Fruit fly (Drosophila melanogaster) whole organism, embryonic: ENCODE results near the gene tra.

Source experiments
- Atf3 ChIP-seq: fragments of 200-800 bp; sonication (Bioruptor generic); optimal IDR thresholded peaks from 3 replicates; lab custom pipeline; 2016; ENCODE audit warnings: missing biosample characterization, missing genetic modification characterization
- CG11247 ChIP-seq: fragments of 200-800 bp; sonication (Bioruptor generic); IDR thresholded peaks from 2 replicates; pipeline ENCODE4 v1.3.6; 2022; ENCODE audit warnings: missing biosample characterization, missing genetic modification characterization
- CG13287 ChIP-seq: fragments of 200-800 bp; sonication (Bioruptor generic); IDR thresholded peaks from 2 replicates; pipeline ENCODE4 v1.3.6; 2022; ENCODE audit warnings: missing biosample characterization, missing genetic modification characterization; ENCODE audit not compliant: partially characterized antibody
- CG13775 ChIP-seq: fragments of 200-800 bp; sonication (Bioruptor generic); optimal IDR thresholded peaks from 3 replicates; lab custom pipeline; 2017; ENCODE audit warnings: missing biosample characterization, mild to moderate bottlenecking, missing genetic modification characterization
- CG17385 ChIP-seq: fragments of 200-800 bp; sonication (Bioruptor generic); optimal IDR thresholded peaks from 3 replicates; lab custom pipeline; 2018; ENCODE audit warnings: missing biosample characterization, mild to moderate bottlenecking, missing genetic modification characterization
- CG17912 ChIP-seq: fragments of 200-800 bp; sonication (Bioruptor generic); optimal IDR thresholded peaks from 2 replicates; lab custom pipeline; 2018; ENCODE audit warnings: missing biosample characterization, mild to moderate bottlenecking, missing genetic modification characterization
- CG18619 ChIP-seq: fragments of 200-800 bp; sonication (Bioruptor generic); optimal IDR thresholded peaks from 3 replicates; lab custom pipeline; 2017; ENCODE audit warnings: missing biosample characterization, mild to moderate bottlenecking, missing genetic modification characterization
- CG2712 ChIP-seq: fragments of 200-800 bp; optimal IDR thresholded peaks from 3 replicates; lab custom pipeline; 2019; ENCODE audit warnings: missing biosample characterization, mild to moderate bottlenecking, missing genetic modification characterization, moderate library complexity
- CG31365 ChIP-seq: fragments of 200-800 bp; sonication (Bioruptor generic); optimal IDR thresholded peaks from 2 replicates; lab custom pipeline; 2018; ENCODE audit warnings: missing biosample characterization, mild to moderate bottlenecking, missing genetic modification characterization
- CG31441 ChIP-seq: fragments of 200-800 bp; sonication (Bioruptor generic); IDR thresholded peaks from 2 replicates; pipeline ENCODE4 v1.3.6; 2022; ENCODE audit warnings: missing biosample characterization, missing genetic modification characterization
- CG32532 ChIP-seq: fragments of 200-800 bp; sonication (Bioruptor generic); IDR thresholded peaks from 2 replicates; pipeline ENCODE4 v1.3.6; 2022; ENCODE audit warnings: missing biosample characterization, missing genetic modification characterization
- CG32772 ChIP-seq: fragments of 200-800 bp; sonication (Bioruptor generic); IDR thresholded peaks from 2 replicates; pipeline ENCODE4 v1.3.6; 2022; ENCODE audit warnings: missing biosample characterization, missing genetic modification characterization
- CG33557 ChIP-seq: fragments of 200-800 bp; sonication (Bioruptor generic); optimal IDR thresholded peaks from 2 replicates; lab custom pipeline; 2019; ENCODE audit warnings: missing biosample characterization, mild to moderate bottlenecking, missing genetic modification characterization, moderate library complexity
- CG34376 ChIP-seq: fragments of 200-800 bp; sonication (Bioruptor generic); optimal IDR thresholded peaks from 2 replicates; lab custom pipeline; 2018; ENCODE audit warnings: missing biosample characterization, mild to moderate bottlenecking, missing genetic modification characterization
- CG3995 ChIP-seq: fragments of 200-800 bp; sonication (Bioruptor generic); optimal IDR thresholded peaks from 3 replicates; lab custom pipeline; 2016; ENCODE audit warnings: missing biosample characterization, missing genetic modification characterization
- CG4328 ChIP-seq: fragments of 200-800 bp; sonication (Bioruptor generic); optimal IDR thresholded peaks from 3 replicates; lab custom pipeline; 2017; ENCODE audit warnings: missing biosample characterization, missing genetic modification reagents, missing genetic modification characterization
- CG4424 ChIP-seq: fragments of 200-800 bp; sonication (Bioruptor generic); optimal IDR thresholded peaks from 3 replicates; lab custom pipeline; 2016; ENCODE audit warnings: missing biosample characterization, missing genetic modification characterization
- CG6272 ChIP-seq: fragments of 200-800 bp; sonication (Bioruptor generic); IDR thresholded peaks from 2 replicates; pipeline ENCODE4 v1.3.6; 2022; ENCODE audit warnings: missing biosample characterization, missing genetic modification characterization
- CG7928 ChIP-seq: fragments of 200-800 bp; sonication (Bioruptor generic); optimal IDR thresholded peaks from 2 replicates; lab custom pipeline; 2017; ENCODE audit warnings: missing biosample characterization, mild to moderate bottlenecking, missing genetic modification characterization
- CG8290 ChIP-seq, 3 experiments: fragments of 200-800 bp; sonication (Bioruptor generic); optimal IDR thresholded peaks; 2 replicates each; lab custom pipeline; 2016 to 2019; ENCODE audit warnings: missing biosample characterization in 3 of 3, missing genetic modification characterization in 3 of 3, mild to moderate bottlenecking in 2 of 3, moderate library complexity in 1 of 3
- CG8924 ChIP-seq: fragments of 200-800 bp; optimal IDR thresholded peaks from 3 replicates; lab custom pipeline; 2019; ENCODE audit warnings: missing biosample characterization, mild to moderate bottlenecking, missing genetic modification characterization, moderate library complexity
- CG9609 ChIP-seq: fragments of 200-800 bp; sonication (Bioruptor generic); optimal IDR thresholded peaks from 3 replicates; lab custom pipeline; 2016; ENCODE audit warnings: missing biosample characterization, missing genetic modification characterization
- CG9932 ChIP-seq: fragments of 200-800 bp; sonication (Bioruptor generic); IDR thresholded peaks from 2 replicates; pipeline ENCODE4 v1.3.6; 2022; ENCODE audit warnings: missing biosample characterization, missing genetic modification characterization
- Dek ChIP-seq: fragments of 200-800 bp; sonication (Bioruptor generic); optimal IDR thresholded peaks from 3 replicates; lab custom pipeline; 2019; ENCODE audit warnings: missing biosample characterization, mild to moderate bottlenecking, missing genetic modification characterization, moderate library complexity
- Dref ChIP-seq: fragments of 200-800 bp; sonication (Bioruptor generic); IDR thresholded peaks from 2 replicates; pipeline ENCODE4 v1.3.6; 2022; ENCODE audit warnings: missing biosample characterization, missing genetic modification characterization
- Ets65A ChIP-seq: fragments of 200-800 bp; sonication (Bioruptor generic); peaks from one replicate; lab custom pipeline; 2016; ENCODE audit warnings: missing biosample characterization, missing genetic modification characterization
- Hr39 ChIP-seq: fragments of >200 bp; optimal IDR thresholded peaks from 2 replicates; lab custom pipeline; 2017
- MBD-R2 ChIP-seq: fragments of 200-800 bp; sonication (Bioruptor generic); IDR thresholded peaks from 2 replicates; pipeline ENCODE4 v1.3.6; 2022; ENCODE audit warnings: missing biosample characterization, missing genetic modification characterization
- Mes4 ChIP-seq: fragments of 200-800 bp; sonication (Bioruptor generic); optimal IDR thresholded peaks from 2 replicates; lab custom pipeline; 2016; ENCODE audit warnings: missing biosample characterization, missing genetic modification characterization
- NFAT ChIP-seq: fragments of 200-800 bp; sonication (Bioruptor generic); IDR thresholded peaks from 2 replicates; pipeline ENCODE4 v1.3.6; 2022; ENCODE audit warnings: missing biosample characterization, missing genetic modification characterization
- Pdp1 ChIP-seq, 2 experiments: fragments of 200-800 bp; sonication (Bioruptor generic); optimal IDR thresholded peaks; 3 replicates each; lab custom pipeline; 2016; ENCODE audit warnings: missing biosample characterization in 2 of 2, missing genetic modification characterization in 2 of 2, mild to moderate bottlenecking in 1 of 2, moderate library complexity in 1 of 2
- bbx ChIP-seq: fragments of 200-800 bp; sonication (Bioruptor generic); IDR thresholded peaks from 2 replicates; pipeline ENCODE4 v1.3.6; 2022; ENCODE audit warnings: missing biosample characterization, missing genetic modification characterization; ENCODE audit not compliant: partially characterized antibody
- cg ChIP-seq: fragments of 200-800 bp; sonication (Bioruptor generic); optimal IDR thresholded peaks from 3 replicates; lab custom pipeline; 2019; ENCODE audit warnings: missing biosample characterization, mild to moderate bottlenecking, missing genetic modification characterization, moderate library complexity
- dimm ChIP-seq: fragments of 200-800 bp; sonication (Bioruptor generic); IDR thresholded peaks from 2 replicates; pipeline ENCODE4 v1.3.6; 2022; ENCODE audit warnings: missing biosample characterization, missing genetic modification characterization
- grau ChIP-seq: fragments of 200-800 bp; optimal IDR thresholded peaks from 3 replicates; lab custom pipeline; 2019; ENCODE audit warnings: missing biosample characterization, mild to moderate bottlenecking, missing genetic modification characterization, moderate library complexity
- gro ChIP-seq: fragments of 200-800 bp; sonication (Bioruptor generic); optimal IDR thresholded peaks from 2 replicates; lab custom pipeline; 2016; ENCODE audit warnings: missing biosample characterization, missing genetic modification characterization
- kay ChIP-seq: fragments of 200-800 bp; sonication (Bioruptor generic); optimal IDR thresholded peaks from 2 replicates; lab custom pipeline; 2016; ENCODE audit warnings: missing biosample characterization, missing genetic modification characterization
- knrl ChIP-seq: fragments of 200-800 bp; sonication (Bioruptor generic); IDR thresholded peaks from 3 replicates; pipeline ENCODE4 v1.3.6; 2022; ENCODE audit warnings: missing biosample characterization, missing genetic modification characterization; ENCODE audit not compliant: partially characterized antibody
- lilli ChIP-seq: fragments of 200-800 bp; sonication (Bioruptor generic); optimal IDR thresholded peaks from 3 replicates; lab custom pipeline; 2016; ENCODE audit warnings: missing biosample characterization, missing genetic modification characterization
- mld ChIP-seq: fragments of 200-800 bp; sonication (Bioruptor generic); IDR thresholded peaks from 3 replicates; pipeline ENCODE4 v1.3.6; 2022; ENCODE audit warnings: missing biosample characterization, missing genetic modification characterization; ENCODE audit not compliant: partially characterized antibody
- onecut ChIP-seq: fragments of 200-800 bp; sonication (Bioruptor generic); IDR thresholded peaks from 2 replicates; pipeline ENCODE4 v1.3.6; 2022; ENCODE audit warnings: missing biosample characterization, missing genetic modification characterization
- pan ChIP-seq, 4 experiments: fragments of >200 bp in 3 of 4; fragments of 200-800 bp in 1 of 4; sonication (Bioruptor generic) in 1 of 4; optimal IDR thresholded peaks in 3 of 4; IDR thresholded peaks in 1 of 4; 2 replicates each; pipeline versions ENCODE4 v1.3.6 to Lab custom; 2017 to 2022; ENCODE audit warnings: missing biosample characterization in 2 of 4, missing genetic modification characterization in 2 of 4, mixed read lengths in 1 of 4
- prd ChIP-seq, 3 experiments: fragments of >200 bp in 2 of 3; fragments of 200-800 bp in 1 of 3; sonication (Bioruptor generic) in 1 of 3; optimal IDR thresholded peaks in 2 of 3; IDR thresholded peaks in 1 of 3; 2 replicates in 2 of 3; 3 replicates in 1 of 3; pipeline versions ENCODE4 v1.3.6 to Lab custom; 2017 to 2022; ENCODE audit warnings: missing biosample characterization in 1 of 3, missing genetic modification characterization in 1 of 3
- row ChIP-seq: fragments of 200-800 bp; sonication (Bioruptor generic); IDR thresholded peaks from 3 replicates; pipeline ENCODE4 v1.3.6; 2022; ENCODE audit warnings: missing biosample characterization, missing genetic modification characterization
- sd ChIP-seq: fragments of 200-800 bp; sonication (Bioruptor generic); optimal IDR thresholded peaks from 3 replicates; lab custom pipeline; 2018; ENCODE audit warnings: missing biosample characterization, mild to moderate bottlenecking, missing genetic modification characterization, moderate library complexity
- slbo ChIP-seq: fragments of 200-800 bp; sonication (Bioruptor generic); IDR thresholded peaks from 2 replicates; pipeline ENCODE4 v1.3.6; 2022; ENCODE audit warnings: missing biosample characterization, missing genetic modification characterization
- sug ChIP-seq: fragments of 200-800 bp; optimal IDR thresholded peaks from 2 replicates; lab custom pipeline; 2019; ENCODE audit warnings: missing biosample characterization, mild to moderate bottlenecking, missing genetic modification characterization, moderate library complexity

Gene tra

DNA sequence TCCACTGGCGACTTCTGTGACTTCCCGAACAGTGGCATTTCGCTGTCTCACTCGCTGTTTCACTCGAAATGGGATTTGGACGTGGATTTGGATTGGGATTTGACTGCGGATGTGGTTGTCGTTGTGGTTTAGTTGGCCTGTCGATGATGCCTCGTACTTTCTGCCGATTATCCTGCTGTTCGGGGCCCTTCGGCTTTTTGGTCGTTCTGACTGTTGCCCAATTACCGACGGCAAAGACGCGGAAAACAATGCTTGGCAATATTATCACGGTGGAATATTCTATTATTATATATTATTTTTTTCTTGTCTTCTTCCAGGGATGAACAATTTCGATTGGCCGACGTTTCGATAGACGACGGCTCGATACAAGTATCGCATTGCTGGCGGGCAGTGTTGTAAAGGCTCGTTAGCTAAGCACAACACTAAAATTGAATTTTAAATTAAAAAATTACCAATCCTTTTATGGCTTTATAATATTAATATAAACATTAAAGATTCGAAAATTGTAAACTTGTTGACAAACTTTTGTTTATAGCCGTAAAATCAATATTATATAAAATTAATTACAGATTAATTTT lies 24.4 kb upstream of the tra start, which contains the start of gene Mo25 (continued):
- TF ChIP-seq gro (GFP tag; lab: Kevin White, UChicago) (no peak), CG32532 (GFP tag; lab: Robert Waterston, UW) (peak; percentile 52), dimm (no peak), CG6272 (peak; percentile 26; the same call in 1 of the 2 replicates), onecut (GFP tag; lab: Robert Waterston, UW) (peak; percentile 29; the same call in 1 of the 2 replicates), CG32772 (peak; percentile 70), CG9609 (no peak), CG17385 (GFP tag; lab: Kevin White, UChicago) (peak; percentile 44), Atf3 (GFP tag; lab: Kevin White, UChicago) (no peak), Hr39 (no peak), CG13287 (GFP tag; lab: Robert Waterston, UW) (peak; percentile 86), Mes4 (GFP tag; lab: Kevin White, UChicago) (no peak), CG11247 (GFP tag; lab: Robert Waterston, UW) (peak; percentile 35; the same call in 1 of the 2 replicates), Dek (peak; percentile 43), CG18619 (GFP tag; lab: Kevin White, UChicago) (no peak), Pdp1 (GFP tag; optimal IDR thresholded peaks at IDR 0.05; lab: Kevin White, UChicago) (peak in 1 of 2 experiments; percentile 41), CG31441 (GFP tag; lab: Robert Waterston, UW) (peak; percentile 36; the same call in 1 of the 2 replicates), CG4328 (GFP tag; lab: Kevin White, UChicago) (peak; percentile 7)

- peak; percentile 35; the same call in 1 of the 2 replicates for TF ChIP-seq Dref
- TF ChIP-seq row = peak; percentile 34; the same call in 2 of the 3 replicates
- peak; percentile 6 for TF ChIP-seq CG13775 (GFP tag; lab: Kevin White, UChicago)
- TF ChIP-seq Ets65A (GFP tag; lab: Kevin White, UChicago) = peak; percentile 13
- no peak for TF ChIP-seq CG8290 (GFP tag; optimal IDR thresholded peaks at IDR 0.05; lab: Kevin White, UChicago)
- TF ChIP-seq CG8290 (tag; optimal IDR thresholded peaks at IDR 0.05; lab: Kevin White, UChicago) = peak in 1 of 2 experiments; percentile 59
- no peak for TF ChIP-seq prd (optimal IDR thresholded peaks at IDR 0.05; lab: Kevin White, UChicago)
- 0 out of 3 replicates have a peak, but pooled peaks have one; percentile 24 for TF ChIP-seq prd (GFP tag; IDR thresholded peaks at IDR 0.05; lab: Robert Waterston, UW)
- no peak for TF ChIP-seq CG4424
- no peak for TF ChIP-seq CG31365
- TF ChIP-seq mld (GFP tag; lab: Robert Waterston, UW) = 0 out of 3 replicates have a peak, but pooled peaks have one; percentile 13
- TF ChIP-seq sug = peak; percentile 71
- no peak for TF ChIP-seq bbx (GFP tag; lab: Robert Waterston, UW)
- TF ChIP-seq MBD-R2 = peak; percentile 25; the same call in 1 of the 2 replicates
- TF ChIP-seq CG9932 (GFP tag; lab: Robert Waterston, UW) = peak; percentile 57; the same call in 1 of the 2 replicates
- peak; percentile 62 for TF ChIP-seq kay (GFP tag; lab: Kevin White, UChicago)
- peak; percentile 94 for TF ChIP-seq sd
- peak; percentile 1 for TF ChIP-seq CG18619 (GFP tag; lab: Kevin White, UChicago)
- no peak for TF ChIP-seq CG33557 (GFP tag; lab: Kevin White, UChicago)
- peak; percentile 88 for TF ChIP-seq CG7928
- TF ChIP-seq CG17912 (GFP tag; lab: Kevin White, UChicago) = no peak
- TF ChIP-seq CG8924 (tag; lab: Kevin White, UChicago) = peak; percentile 18
- TF ChIP-seq slbo (GFP tag; lab: Robert Waterston, UW) = peak; percentile 49
- peak; percentile 61 for TF ChIP-seq cg (GFP tag; lab: Kevin White, UChicago)
- TF ChIP-seq CG2712 = peak; percentile 4
- peak; percentile 0 for TF ChIP-seq grau
- no peak for TF ChIP-seq knrl
- TF ChIP-seq CG34376 (GFP tag; lab: Kevin White, UChicago) = peak; percentile 27
- peak; percentile 20; the same call in 1 of the 2 replicates for TF ChIP-seq NFAT (GFP tag; lab: Robert Waterston, UW)
- peak; percentile 72 for TF ChIP-seq CG3995 (GFP tag; lab: Kevin White, UChicago)
- TF ChIP-seq pan (optimal IDR thresholded peaks at IDR 0.05; lab: Kevin White, UChicago) = no peak
- peak in 1 of 2 experiments; percentile 27 for TF ChIP-seq pan (GFP tag; optimal IDR thresholded peaks at IDR 0.05 in 1 of 2, IDR thresholded peaks at IDR 0.05 in 1 of 2)
- TF ChIP-seq lilli = peak; percentile 17
These were observed 22.1 kb upstream of the tra start for dm6 chr3L:16612972-16613371.
